Worm (Caenorhabditis elegans) whole organism, late embryonic: Measurements from ENCODE around the gene C44B7.5.

Experiments
- F13H6.1 ChIP-seq: sonication (generic microtip); optimal IDR thresholded peaks from 2 replicates; lab custom pipeline; 2016; ENCODE audit warnings: missing genetic modification characterization, missing compliant biosample characterization
- ceh-30 ChIP-seq: fragments of 150-350 bp; optimal IDR thresholded peaks from 2 replicates; lab custom pipeline; 2014; ENCODE audit warnings: missing biosample characterization, missing genetic modification characterization
- hlh-15 ChIP-seq: sonication (generic microtip); optimal IDR thresholded peaks from 2 replicates; lab custom pipeline; 2016; ENCODE audit warnings: missing genetic modification characterization, missing compliant biosample characterization

- TF ChIP-seq ceh-30 (tag; lab: Kevin White, UChicago) = no peak
- TF ChIP-seq F13H6.1 (tag; lab: Kevin White, UChicago) = no peak
- no peak for TF ChIP-seq hlh-15 (tag; lab: Kevin White, UChicago)
Observed at ce11 chrII:6917710-6918109, 45.3 kb upstream of the C44B7.5 start, which contains the start of gene B0252.11.
